Worm (Caenorhabditis elegans) whole organism, L3 larva: Measurements from ENCODE around the gene srg-16.

Experiments used
- elt-2 ChIP-seq: sonication (generic microtip); optimal IDR thresholded peaks from 2 replicates; lab custom pipeline; 2016; ENCODE audit warnings: missing genetic modification reagents, mild to moderate bottlenecking, missing genetic modification characterization, missing compliant biosample characterization
- nfya-1 ChIP-seq: sonication (generic microtip); optimal IDR thresholded peaks from 2 replicates; lab custom pipeline; 2017; ENCODE audit warnings: missing genetic modification characterization, mild to moderate bottlenecking, missing compliant biosample characterization, antibody characterized with exemption, moderate library complexity; ENCODE audit not compliant: insufficient read depth
- nhr-28 ChIP-seq: fragments of 150-350 bp; optimal IDR thresholded peaks from 2 replicates; lab custom pipeline; 2014; ENCODE audit warnings: missing biosample characterization, missing genetic modification characterization
- skn-1 ChIP-seq: fragments of 150-350 bp; optimal IDR thresholded peaks from 2 replicates; lab custom pipeline; 2014; ENCODE audit warnings: missing biosample characterization, missing genetic modification characterization
- zag-1 ChIP-seq: fragments of 150-350 bp; optimal IDR thresholded peaks from 2 replicates; lab custom pipeline; 2014; ENCODE audit warnings: missing biosample characterization, missing genetic modification characterization
- ztf-4 ChIP-seq: fragments of 150-350 bp; optimal IDR thresholded peaks from 2 replicates; lab custom pipeline; 2014; ENCODE audit warnings: missing biosample characterization, missing genetic modification characterization

ce11 chrII:12488810-12489209 lies 21.9 kb downstream of the srg-16 start:
- no peak for TF ChIP-seq nfya-1
- TF ChIP-seq zag-1 (tag; lab: Kevin White, UChicago), result no peak
- no peak for TF ChIP-seq elt-2
- TF ChIP-seq ztf-4 (tag; lab: Kevin White, UChicago), result no peak
- no peak for TF ChIP-seq nhr-28 (tag; lab: Kevin White, UChicago)
- no peak for TF ChIP-seq skn-1 (tag; lab: Kevin White, UChicago)
